Fruit fly (Drosophila melanogaster) whole organism, embryonic: Measurements from ENCODE around the gene Inx6.

Experiments used
- B-H1 ChIP-seq: fragments of 200-800 bp; sonication (Bioruptor generic); IDR thresholded peaks from 3 replicates; pipeline ENCODE4 v1.3.6; 2022; ENCODE audit warnings: missing biosample characterization, missing genetic modification characterization
- BEAF-32 ChIP-seq: fragments of 200-800 bp; sonication (Bioruptor generic); optimal IDR thresholded peaks from 3 replicates; lab custom pipeline; 2017; ENCODE audit warnings: missing biosample characterization, missing genetic modification characterization, mild to moderate bottlenecking, moderate library complexity, missing genetic modification reagents
- Bdp1 ChIP-seq: fragments of 200-800 bp; sonication (Bioruptor generic); optimal IDR thresholded peaks from 3 replicates; lab custom pipeline; 2016; ENCODE audit warnings: missing biosample characterization, missing genetic modification characterization
- CG10431 ChIP-seq: fragments of 200-800 bp; sonication (Bioruptor generic); optimal IDR thresholded peaks from 3 replicates; lab custom pipeline; 2018; ENCODE audit warnings: missing biosample characterization, mild to moderate bottlenecking, missing genetic modification characterization
- CG10565 ChIP-seq: fragments of 200-800 bp; sonication (Bioruptor generic); optimal IDR thresholded peaks from 3 replicates; lab custom pipeline; 2016; ENCODE audit warnings: missing biosample characterization, mild to moderate bottlenecking, missing genetic modification characterization
- CG11695 ChIP-seq: fragments of 200-800 bp; sonication (Bioruptor generic); IDR thresholded peaks from 3 replicates; pipeline ENCODE4 v1.3.6; 2022; ENCODE audit warnings: missing biosample characterization, missing genetic modification characterization
- CG14860 ChIP-seq: fragments of 200-800 bp; sonication (Bioruptor generic); IDR thresholded peaks from 3 replicates; pipeline ENCODE4 v1.3.6; 2022; ENCODE audit warnings: missing biosample characterization, missing genetic modification characterization; ENCODE audit not compliant: partially characterized antibody
- CG16779 ChIP-seq: fragments of 200-800 bp; sonication (Bioruptor generic); IDR thresholded peaks from 2 replicates; pipeline ENCODE4 v1.3.6; 2022; ENCODE audit warnings: missing biosample characterization, missing genetic modification characterization
- CG2875 ChIP-seq: fragments of 200-800 bp; sonication (Bioruptor generic); optimal IDR thresholded peaks from 2 replicates; lab custom pipeline; 2017; ENCODE audit warnings: missing biosample characterization, mild to moderate bottlenecking, missing genetic modification characterization, missing genetic modification reagents
- CG31224 ChIP-seq: fragments of 200-800 bp; sonication (Bioruptor generic); IDR thresholded peaks from 2 replicates; pipeline ENCODE4 v1.3.6; 2022; ENCODE audit warnings: missing biosample characterization, missing genetic modification characterization
- CG4328 ChIP-seq: fragments of 200-800 bp; sonication (Bioruptor generic); optimal IDR thresholded peaks from 3 replicates; lab custom pipeline; 2017; ENCODE audit warnings: missing biosample characterization, missing genetic modification reagents, missing genetic modification characterization
- CG4424 ChIP-seq: fragments of 200-800 bp; sonication (Bioruptor generic); optimal IDR thresholded peaks from 3 replicates; lab custom pipeline; 2016; ENCODE audit warnings: missing biosample characterization, missing genetic modification characterization
- CG4854 ChIP-seq: fragments of 200-800 bp; sonication (Bioruptor generic); optimal IDR thresholded peaks from 2 replicates; lab custom pipeline; 2016; ENCODE audit warnings: missing biosample characterization, missing genetic modification characterization, inconsistent platforms
- CG6175 ChIP-seq: fragments of 200-800 bp; sonication (Bioruptor generic); IDR thresholded peaks from 3 replicates; pipeline ENCODE4 v1.3.6; 2022; ENCODE audit warnings: missing biosample characterization, missing genetic modification characterization
- CG6654 ChIP-seq: fragments of 200-800 bp; sonication (Bioruptor generic); optimal IDR thresholded peaks from 2 replicates; lab custom pipeline; 2017; ENCODE audit warnings: missing biosample characterization, mild to moderate bottlenecking, missing genetic modification characterization
- CG6765 ChIP-seq: fragments of 200-800 bp; sonication (Bioruptor generic); optimal IDR thresholded peaks from 3 replicates; lab custom pipeline; 2017; ENCODE audit warnings: missing biosample characterization, mild to moderate bottlenecking, missing genetic modification characterization
- CG7271 ChIP-seq: fragments of 200-800 bp; sonication (Bioruptor generic); optimal IDR thresholded peaks from 2 replicates; lab custom pipeline; 2018; ENCODE audit warnings: missing biosample characterization, mild to moderate bottlenecking, missing genetic modification characterization, moderate library complexity
- CG7357 ChIP-seq: fragments of 200-800 bp; sonication (Bioruptor generic); IDR thresholded peaks from 3 replicates; pipeline ENCODE4 v1.3.6; 2022; ENCODE audit warnings: missing biosample characterization, missing genetic modification characterization
- CG9727 ChIP-seq: fragments of 200-800 bp; sonication (Bioruptor generic); optimal IDR thresholded peaks from 3 replicates; lab custom pipeline; 2017; ENCODE audit warnings: missing biosample characterization, mild to moderate bottlenecking, missing genetic modification characterization
- CG9817 ChIP-seq: fragments of 200-800 bp; sonication (Bioruptor generic); optimal IDR thresholded peaks from 2 replicates; lab custom pipeline; 2018; ENCODE audit warnings: missing biosample characterization, mild to moderate bottlenecking, missing genetic modification characterization, moderate library complexity
- CG9932 ChIP-seq: fragments of 200-800 bp; sonication (Bioruptor generic); IDR thresholded peaks from 2 replicates; pipeline ENCODE4 v1.3.6; 2022; ENCODE audit warnings: missing biosample characterization, missing genetic modification characterization
- CkIIα-i1 ChIP-seq: fragments of 200-800 bp; sonication (Bioruptor generic); IDR thresholded peaks from 2 replicates; pipeline ENCODE4 v1.3.6; 2022; ENCODE audit warnings: missing biosample characterization, missing genetic modification characterization
- D19A ChIP-seq: fragments of 200-800 bp; optimal IDR thresholded peaks from 3 replicates; lab custom pipeline; 2019; ENCODE audit warnings: missing biosample characterization, mild to moderate bottlenecking, missing genetic modification characterization, moderate library complexity
- Dip3 ChIP-seq: fragments of 200-800 bp; sonication (Bioruptor generic); optimal IDR thresholded peaks from 3 replicates; lab custom pipeline; 2016; ENCODE audit warnings: missing biosample characterization, missing genetic modification characterization
- Dll ChIP-seq: fragments of 200-800 bp; sonication (Bioruptor generic); IDR thresholded peaks from 4 replicates; pipeline ENCODE4 v1.3.6; 2022; ENCODE audit warnings: missing biosample characterization, missing genetic modification characterization; ENCODE audit not compliant: partially characterized antibody
- Doc3 ChIP-seq: fragments of 200-800 bp; sonication (Bioruptor generic); IDR thresholded peaks from 3 replicates; pipeline ENCODE4 v1.3.6; 2022; ENCODE audit warnings: missing biosample characterization, missing genetic modification characterization; ENCODE audit not compliant: partially characterized antibody
- Ets97D ChIP-seq: fragments of 200-800 bp; sonication (Bioruptor generic); optimal IDR thresholded peaks from 3 replicates; lab custom pipeline; 2016; ENCODE audit warnings: missing biosample characterization, missing genetic modification characterization
- Fer2 ChIP-seq: fragments of 200-800 bp; sonication (Bioruptor generic); optimal IDR thresholded peaks from 2 replicates; lab custom pipeline; 2018; ENCODE audit warnings: missing biosample characterization, mild to moderate bottlenecking, missing genetic modification characterization, moderate library complexity
- Lpt ChIP-seq: fragments of >200 bp; optimal IDR thresholded peaks from 2 replicates; lab custom pipeline; 2018; ENCODE audit warnings: missing biosample characterization, missing genetic modification characterization
- MBD-R2 ChIP-seq: fragments of 200-800 bp; sonication (Bioruptor generic); IDR thresholded peaks from 2 replicates; pipeline ENCODE4 v1.3.6; 2022; ENCODE audit warnings: missing biosample characterization, missing genetic modification characterization
- Med ChIP-seq: fragments of 200-800 bp; sonication (Bioruptor generic); peaks from one replicate; lab custom pipeline; 2016; ENCODE audit warnings: missing biosample characterization, missing genetic modification characterization, mild to moderate bottlenecking, inconsistent platforms, moderate library complexity
- Scr ChIP-seq: fragments of 200-800 bp; sonication (Bioruptor generic); IDR thresholded peaks from 2 replicates; pipeline ENCODE4 v1.3.6; 2022; ENCODE audit warnings: missing biosample characterization, missing genetic modification characterization; ENCODE audit not compliant: partially characterized antibody
- Sin3A ChIP-seq: fragments of >200 bp; optimal IDR thresholded peaks from 2 replicates; lab custom pipeline; 2018
- Six4 ChIP-seq: fragments of 200-800 bp; sonication (Bioruptor generic); optimal IDR thresholded peaks from 2 replicates; lab custom pipeline; 2016; ENCODE audit warnings: missing biosample characterization, missing genetic modification characterization
- Ssrp ChIP-seq: fragments of 200-800 bp; sonication (Bioruptor generic); optimal IDR thresholded peaks from 2 replicates; lab custom pipeline; 2018; ENCODE audit warnings: missing biosample characterization, mild to moderate bottlenecking, missing genetic modification characterization, moderate library complexity
- Tbp ChIP-seq: fragments of >200 bp; optimal IDR thresholded peaks from 2 replicates; lab custom pipeline; 2018; ENCODE audit warnings: missing biosample characterization, missing genetic modification characterization
- al ChIP-seq: fragments of 200-800 bp; sonication (Bioruptor generic); IDR thresholded peaks from 2 replicates; pipeline ENCODE4 v1.3.6; 2022; ENCODE audit warnings: missing biosample characterization, missing genetic modification characterization
- crc ChIP-seq: fragments of 200-800 bp; sonication (Bioruptor generic); optimal IDR thresholded peaks from 2 replicates; lab custom pipeline; 2016; ENCODE audit warnings: missing biosample characterization, missing genetic modification characterization
- dmrt99B ChIP-seq: fragments of 200-800 bp; sonication (Bioruptor generic); optimal IDR thresholded peaks from 2 replicates; lab custom pipeline; 2018; ENCODE audit warnings: missing biosample characterization, mild to moderate bottlenecking, missing genetic modification characterization, moderate library complexity
- gce ChIP-seq: fragments of 200-800 bp; sonication (Bioruptor generic); IDR thresholded peaks from 3 replicates; pipeline ENCODE4 v1.3.6; 2022; ENCODE audit warnings: missing biosample characterization, missing genetic modification characterization
- gsb ChIP-seq: fragments of 200-800 bp; sonication (Bioruptor generic); IDR thresholded peaks from 2 replicates; pipeline ENCODE4 v1.3.6; 2022; ENCODE audit warnings: missing biosample characterization, missing genetic modification characterization
- gt ChIP-seq: fragments of 200-800 bp; sonication (Bioruptor generic); IDR thresholded peaks from 2 replicates; pipeline ENCODE4 v1.3.6; 2022; ENCODE audit warnings: missing biosample characterization, missing genetic modification characterization
- her ChIP-seq: fragments of 200-800 bp; sonication (Bioruptor generic); optimal IDR thresholded peaks from 2 replicates; lab custom pipeline; 2016; ENCODE audit warnings: missing biosample characterization, missing genetic modification characterization
- ken ChIP-seq: fragments of 200-800 bp; sonication (Bioruptor generic); IDR thresholded peaks from 3 replicates; pipeline ENCODE4 v1.3.6; 2022; ENCODE audit warnings: missing biosample characterization, missing genetic modification characterization
- nau ChIP-seq: fragments of 200-800 bp; sonication (Bioruptor generic); optimal IDR thresholded peaks from 3 replicates; lab custom pipeline; 2017; ENCODE audit warnings: missing biosample characterization, mild to moderate bottlenecking, missing genetic modification characterization, missing genetic modification reagents
- p53 ChIP-seq: fragments of 200-800 bp; sonication (Bioruptor generic); optimal IDR thresholded peaks from 2 replicates; lab custom pipeline; 2016; ENCODE audit warnings: missing biosample characterization, missing genetic modification characterization
- sim ChIP-seq: fragments of 200-800 bp; sonication (Bioruptor generic); IDR thresholded peaks from 2 replicates; pipeline ENCODE4 v1.3.6; 2022; ENCODE audit warnings: missing biosample characterization, missing genetic modification characterization
- so ChIP-seq: fragments of 200-800 bp; sonication (Bioruptor generic); IDR thresholded peaks from 3 replicates; pipeline ENCODE4 v1.3.6; 2022; ENCODE audit warnings: missing biosample characterization, missing genetic modification characterization
- tin ChIP-seq: fragments of 200-800 bp; sonication (Bioruptor generic); optimal IDR thresholded peaks from 3 replicates; lab custom pipeline; 2016; ENCODE audit warnings: missing biosample characterization, missing genetic modification characterization
- vfl ChIP-seq: fragments of 200-800 bp; sonication (Bioruptor generic); optimal IDR thresholded peaks from 2 replicates; lab custom pipeline; 2016; ENCODE audit warnings: missing biosample characterization, missing genetic modification characterization
- z ChIP-seq: fragments of 200-800 bp; sonication (Bioruptor generic); IDR thresholded peaks from 3 replicates; pipeline ENCODE4 v1.3.6; 2022; ENCODE audit warnings: missing biosample characterization, missing genetic modification characterization

Gene Inx6

dm6 chrX:20256849-20257590, 12.5 kb downstream of the Inx6 start, which contains the start of gene CG17065 (continued):
- TF ChIP-seq vfl (GFP tag; lab: Kevin White, UChicago) (no peak), CG31224 (GFP tag; lab: Robert Waterston, UW) (no peak), CkIIα-i1 (GFP tag; lab: Robert Waterston, UW) (no peak), CG6654 (GFP tag; lab: Kevin White, UChicago) (no peak), CG7357 (GFP tag; lab: Robert Waterston, UW) (no peak), Scr (no peak; the same call in 1 of the 2 replicates), tin (peak; percentile 4), nau (GFP tag; lab: Kevin White, UChicago) (no peak), her (GFP tag; lab: Kevin White, UChicago) (peak; percentile 10), Six4 (GFP tag; lab: Kevin White, UChicago) (no peak), dmrt99B (tag; lab: Kevin White, UChicago) (peak; percentile 16), BEAF-32 (GFP tag; lab: Kevin White, UChicago) (peak; percentile 46), Med (GFP tag; lab: Kevin White, UChicago) (peak; percentile 88), ken (GFP tag; lab: Robert Waterston, UW) (0 out of 3 replicates have a peak, but pooled peaks have one; percentile 10), gt (GFP tag; lab: Robert Waterston, UW) (no peak), CG2875 (GFP tag; lab: Kevin White, UChicago) (no peak), Dip3 (peak; percentile 18), gsb (no peak), p53 (GFP tag; lab: Kevin White, UChicago) (no peak), Ets97D (GFP tag; lab: Kevin White, UChicago) (peak; percentile 96), Lpt (GFP tag; lab: Kevin White, UChicago) (no peak), CG4328 (GFP tag; lab: Kevin White, UChicago) (no peak), CG9817 (tag; lab: Kevin White, UChicago) (peak; percentile 41), CG9727 (GFP tag; lab: Kevin White, UChicago) (peak; percentile 29), sim (GFP tag; lab: Robert Waterston, UW) (no peak), CG7271 (no peak), CG14860 (GFP tag; lab: Robert Waterston, UW) (0 out of 3 replicates have a peak, but pooled peaks have one; percentile 47), crc (no peak), MBD-R2 (peak; percentile 73), Ssrp (tag; lab: Kevin White, UChicago) (no peak), CG4854 (no peak), CG11695 (no peak), gce (GFP tag; lab: Robert Waterston, UW) (no peak), Bdp1 (GFP tag; lab: Kevin White, UChicago) (peak; percentile 12), Tbp (GFP tag; lab: Kevin White, UChicago) (peak; percentile 23), CG6765 (no peak), al (GFP tag; lab: Robert Waterston, UW) (no peak), CG16779 (GFP tag; lab: Robert Waterston, UW) (no peak), Sin3A (peak; percentile 74), CG9932 (GFP tag; lab: Robert Waterston, UW) (peak; percentile 49; the same call in 1 of the 2 replicates), z (GFP tag; lab: Robert Waterston, UW) (no peak), B-H1 (no peak), CG10431 (GFP tag; lab: Kevin White, UChicago) (no peak), CG10565 (GFP tag; lab: Kevin White, UChicago) (no peak), so (GFP tag; lab: Robert Waterston, UW) (no peak), CG4424 (GFP tag; lab: Kevin White, UChicago) (peak; percentile 48), Dll (GFP tag; lab: Robert Waterston, UW) (no peak), Doc3 (GFP tag; lab: Robert Waterston, UW) (no peak), CG6175 (GFP tag; lab: Robert Waterston, UW) (peak; percentile 19; the same call in 1 of the 3 replicates), D19A (no peak), Fer2 (tag; lab: Kevin White, UChicago) (no peak)
